Worm (Caenorhabditis elegans): ENCODE measurements around the gene asp-6.

Gene asp-6

ce11 chrV:8259016-8259415 lies 9.7 kb downstream of the asp-6 start, which contains the start of gene C16D9.1:
C16D9.1 (plus strand) TSS chrV:8259316.
- TF ChIP-seq ceh-90 (tag; optimal IDR thresholded peaks at IDR 0.05) (no peak), tbx-2 (tag; optimal IDR thresholded peaks at IDR 0.05) (no peak), ztf-4 (tag; optimal IDR thresholded peaks at IDR 0.05) (no peak), ama-1 (optimal IDR thresholded peaks at IDR 0.05) (no peak), irx-1 (tag; optimal IDR thresholded peaks at IDR 0.05) (no peak), ces-1 (GFP tag; optimal IDR thresholded peaks at IDR 0.05) (no peak), ceh-8 (GFP tag; optimal IDR thresholded peaks at IDR 0.05) (no peak)

DNA sequence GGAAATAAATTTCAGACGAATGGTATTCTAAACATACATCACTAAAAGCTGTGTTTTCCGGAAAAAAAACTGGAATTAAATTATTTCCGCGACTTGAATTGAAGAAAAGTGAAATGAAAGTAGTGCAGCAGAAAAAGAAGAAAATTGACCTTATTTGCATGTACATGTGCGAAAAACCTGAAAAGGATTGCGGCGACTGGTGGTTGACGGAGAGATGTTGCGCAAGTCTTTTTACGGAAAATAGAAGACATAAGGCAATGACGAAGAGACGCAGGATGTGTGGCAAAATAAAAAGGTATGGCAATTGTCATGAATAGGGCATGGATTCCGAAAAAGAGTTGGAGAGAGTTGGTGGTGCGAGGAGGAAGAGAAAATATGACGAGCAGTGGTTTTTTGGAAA lies 13.8 kb downstream of the asp-6 start:
- TF ChIP-seq hlh-4 (tag; optimal IDR thresholded peaks at IDR 0.05) = no peak
- TF ChIP-seq lir-3 (tag; optimal IDR thresholded peaks at IDR 0.05; ENCODE audit: poor library complexity) = no peak
- no peak for TF ChIP-seq pax-3 (tag; optimal IDR thresholded peaks at IDR 0.05)
- peak; percentile 68 for TF ChIP-seq blmp-1 (tag; optimal IDR thresholded peaks at IDR 0.05)
- no peak for TF ChIP-seq elt-3 (tag; optimal IDR thresholded peaks at IDR 0.05)
- peak; percentile 6 for TF ChIP-seq lin-14 (GFP tag; optimal IDR thresholded peaks at IDR 0.05)
- TF ChIP-seq lin-13 (GFP tag; optimal IDR thresholded peaks at IDR 0.05) = no peak

DNA sequence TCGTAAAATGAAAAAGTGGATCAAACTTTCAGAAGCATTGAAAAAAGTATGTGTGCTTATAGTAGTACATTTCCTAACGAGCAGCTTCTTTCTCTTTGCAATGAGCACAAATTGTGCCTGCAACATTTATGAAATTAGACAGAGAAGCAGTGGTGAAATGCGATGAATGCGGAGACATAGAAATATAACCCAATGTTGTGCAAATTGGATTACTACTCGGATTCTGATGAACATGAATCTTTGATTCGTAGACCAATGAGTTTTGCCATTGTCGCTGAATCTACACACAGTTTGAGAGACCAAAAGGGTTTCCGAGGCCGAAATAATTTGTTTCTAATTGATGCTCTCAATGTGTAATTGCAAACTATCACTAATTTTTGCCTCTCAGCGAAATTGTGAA lies 14.8 kb downstream of the asp-6 start:
- TF ChIP-seq lin-14 (GFP tag; optimal IDR thresholded peaks at IDR 0.05) (peak; percentile 18), efl-1 (optimal IDR thresholded peaks at IDR 0.05) (no peak), efl-1 (GFP tag; optimal IDR thresholded peaks at IDR 0.05 in 1 of 2) (peak in 1 of 2 experiments; percentile 41), fos-1 (tag; optimal IDR thresholded peaks at IDR 0.05) (no peak)

DNA sequence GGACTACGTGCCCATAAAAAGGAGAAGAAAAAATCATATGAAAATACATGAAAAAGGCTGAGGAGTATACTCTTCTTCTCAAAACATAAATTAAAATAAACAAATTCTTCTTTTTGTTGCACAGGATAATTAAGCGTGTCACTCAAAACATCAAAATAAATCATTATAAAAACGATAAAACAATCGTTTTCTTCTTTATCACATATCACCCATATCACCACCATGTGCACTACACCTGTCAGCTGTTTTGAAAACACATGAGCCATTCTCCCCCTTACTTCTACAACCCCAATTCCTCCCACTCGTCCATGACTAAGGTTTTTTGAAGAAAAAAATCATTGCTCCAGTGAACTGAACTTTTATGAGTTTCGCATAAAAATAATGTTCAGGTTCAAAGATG lies 16.2 kb downstream of the asp-6 start:
- TF ChIP-seq vab-15 (tag; optimal IDR thresholded peaks at IDR 0.05) (no peak), nhr-76 (tag; optimal IDR thresholded peaks at IDR 0.05) (no peak), snu-23 (GFP tag; optimal IDR thresholded peaks at IDR 0.05) (peak; percentile 21), snpc-4 (tag; optimal IDR thresholded peaks at IDR 0.05) (peak; percentile 12), ceh-82 (tag; optimal IDR thresholded peaks at IDR 0.05) (no peak), nhr-71 (tag; optimal IDR thresholded peaks at IDR 0.05) (peak; percentile 65), mdl-1 (tag; optimal IDR thresholded peaks at IDR 0.05) (peak in 1 of 2 experiments; percentile 12), pqm-1 (tag; optimal IDR thresholded peaks at IDR 0.05) (no peak), lsy-2 (tag; optimal IDR thresholded peaks at IDR 0.05) (peak in 1 of 2 experiments; percentile 28), F16B12.6 (tag; optimal IDR thresholded peaks at IDR 0.05) (no peak), ztf-11 (tag; optimal IDR thresholded peaks at IDR 0.05) (no peak), nhr-85 (tag) (no peak), skn-1 (tag; optimal IDR thresholded peaks at IDR 0.05) (no peak), nhr-20 (tag; optimal IDR thresholded peaks at IDR 0.05) (peak; percentile 6), lin-39 (tag; optimal IDR thresholded peaks at IDR 0.05) (peak; percentile 68), lin-14 (GFP tag; optimal IDR thresholded peaks at IDR 0.05) (peak; percentile 70), rnt-1 (tag; optimal IDR thresholded peaks at IDR 0.05) (peak; percentile 75), mef-2 (tag; optimal IDR thresholded peaks at IDR 0.05) (no peak), nhr-19 (GFP tag; conservative IDR thresholded peaks at IDR 0.05) (peak; percentile 36; the same call in 1 of the 2 replicates)

DNA sequence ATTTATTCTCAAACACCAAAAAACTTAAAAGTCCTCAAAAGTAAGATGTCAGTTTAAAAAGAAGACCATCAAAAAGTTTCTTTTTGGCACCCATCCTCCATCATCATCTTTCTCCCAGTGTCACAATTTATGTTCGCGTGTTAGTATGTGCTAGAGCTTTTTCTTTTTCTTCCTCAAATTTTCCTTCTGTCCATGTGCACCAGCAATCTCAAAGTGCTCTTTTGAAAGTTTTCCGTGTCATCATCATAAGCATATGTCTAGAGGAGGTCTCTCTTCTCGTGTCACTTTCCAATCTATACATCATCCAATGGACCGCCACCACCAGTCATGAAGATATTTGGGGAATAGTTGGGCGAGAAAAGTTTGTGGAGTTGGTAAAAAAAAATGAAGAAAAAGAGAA lies 17.7 kb downstream of the asp-6 start:
- TF ChIP-seq egl-27 (tag; optimal IDR thresholded peaks at IDR 0.05) (no peak), mab-9 (GFP tag; IDR thresholded peaks at IDR 0.05) (0 out of 2 replicates have a peak, but pooled peaks have one; percentile 14), ces-1 (GFP tag; optimal IDR thresholded peaks at IDR 0.05) (no peak), isw-1 (GFP tag; IDR thresholded peaks at IDR 0.05) (no peak), ztf-4 (tag; optimal IDR thresholded peaks at IDR 0.05) (no peak), egl-13 (tag; optimal IDR thresholded peaks at IDR 0.05) (no peak), elt-3 (tag; optimal IDR thresholded peaks at IDR 0.05) (no peak), nhr-84 (tag; optimal IDR thresholded peaks at IDR 0.05) (no peak), lin-14 (GFP tag; optimal IDR thresholded peaks at IDR 0.05) (peak; percentile 52), mdl-1 (tag; optimal IDR thresholded peaks at IDR 0.05) (no peak), unc-86 (tag; optimal IDR thresholded peaks at IDR 0.05) (no peak), fkh-4 (tag; optimal IDR thresholded peaks at IDR 0.05; ENCODE audit: borderline replicate concordance) (no peak), unc-62 (GFP tag; optimal IDR thresholded peaks at IDR 0.05) (no peak), fkh-8 (tag; optimal IDR thresholded peaks at IDR 0.05) (no peak)

Data from whole organism, L1 larva.